Worm (Caenorhabditis elegans) whole organism, mixed stage, embryonic: Measurements from ENCODE around the gene srh-4.

Experiments
- nhr-12 ChIP-seq: fragments of 150-350 bp; optimal IDR thresholded peaks from 2 replicates; lab custom pipeline; 2014; ENCODE audit warnings: missing biosample characterization, missing genetic modification characterization
- nhr-28 ChIP-seq: fragments of 150-350 bp; optimal IDR thresholded peaks from 2 replicates; lab custom pipeline; 2014; ENCODE audit warnings: missing biosample characterization, missing genetic modification characterization
- snpc-4 ChIP-seq: fragments of 150-350 bp; optimal IDR thresholded peaks from 2 replicates; lab custom pipeline; 2014; ENCODE audit warnings: missing biosample characterization, missing genetic modification characterization
- sptf-1 ChIP-seq: sonication (generic microtip); optimal IDR thresholded peaks from 2 replicates; lab custom pipeline; 2017; ENCODE audit warnings: mild to moderate bottlenecking, missing genetic modification characterization, moderate library complexity, missing compliant biosample characterization
- unc-39 ChIP-seq: fragments of 150-350 bp; optimal IDR thresholded peaks from 2 replicates; lab custom pipeline; 2014; ENCODE audit warnings: missing biosample characterization, missing genetic modification characterization

DNA sequence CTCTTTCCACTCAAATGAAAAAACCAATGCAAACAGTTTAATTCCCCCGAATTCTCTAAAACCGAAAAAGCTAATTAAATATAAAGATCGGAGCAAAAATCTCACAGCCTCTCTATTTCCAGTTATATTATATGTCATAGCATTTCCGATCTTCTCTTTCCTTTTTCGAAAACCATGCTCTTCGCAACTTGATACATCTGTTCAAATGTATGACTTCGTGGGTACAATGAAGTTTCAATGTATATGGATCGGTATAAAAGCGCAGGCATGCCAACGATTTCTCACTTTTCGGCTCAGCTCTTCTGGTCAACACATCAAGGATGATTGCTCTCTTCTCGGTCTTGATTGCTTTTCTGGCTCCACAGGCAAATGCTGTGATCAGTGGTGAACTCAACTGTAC lies 35.9 kb downstream of the srh-4 start, which contains the start of gene phat-7:
- TF ChIP-seq sptf-1: no peak
- TF ChIP-seq nhr-12 (tag; lab: Kevin White, UChicago): no peak
- TF ChIP-seq snpc-4: no peak
- TF ChIP-seq unc-39 (tag; lab: Kevin White, UChicago): no peak
- no peak for TF ChIP-seq nhr-28 (tag; lab: Kevin White, UChicago)
